Fruit fly (Drosophila melanogaster) Kc167 (cell line): Measurements from ENCODE around the gene Prosbeta4R2.

Experiments used
- Myc ChIP-seq: fragments of >200 bp; optimal IDR thresholded peaks from 2 replicates; lab custom pipeline; 2017; ENCODE audit warnings: missing external identifiers
- Sin3A ChIP-seq: fragments of >200 bp; optimal IDR thresholded peaks from 2 replicates; lab custom pipeline; 2018; ENCODE audit warnings: missing external identifiers
- h ChIP-seq: fragments of >200 bp; optimal IDR thresholded peaks from 3 replicates; lab custom pipeline; 2018; ENCODE audit warnings: missing external identifiers
- insv ChIP-seq: fragments of >200 bp; optimal IDR thresholded peaks from 3 replicates; lab custom pipeline; 2018; ENCODE audit warnings: missing external identifiers
- psq ChIP-seq: fragments of >200 bp; optimal IDR thresholded peaks from 2 replicates; lab custom pipeline; 2017; ENCODE audit warnings: missing external identifiers
- ttk ChIP-seq: sonication (Bioruptor generic); optimal IDR thresholded peaks from 2 replicates; lab custom pipeline; 2017; ENCODE audit warnings: missing external identifiers

Gene Prosbeta4R2

dm6 chr2L:2652746-2653145, 2.4 kb upstream of the Prosbeta4R2 start, which contains the start of gene Prosbeta4R1:
Gene Prosbeta4R1, plus strand, starts transcription at chr2L:2653046.
- no peak for TF ChIP-seq ttk
- no peak for TF ChIP-seq Sin3A (lab: Kevin White, UChicago)
- TF ChIP-seq psq (lab: Kevin White, UChicago), result no peak
- no peak for TF ChIP-seq Myc
- no peak for TF ChIP-seq insv
- no peak for TF ChIP-seq h (lab: Kevin White, UChicago)

- TF ChIP-seq Sin3A (lab: Kevin White, UChicago) (no peak), h (lab: Kevin White, UChicago) (no peak), insv (no peak), psq (lab: Kevin White, UChicago) (no peak), Myc (no peak), ttk (no peak)
Measured at dm6 chr2L:2653749-2654148, 1.4 kb upstream of the Prosbeta4R2 start, which contains the start of gene Or23a. Gene Or23a, plus strand, starts transcription at chr2L:2654049.

- no peak for TF ChIP-seq Myc
- TF ChIP-seq ttk, result no peak
- no peak for TF ChIP-seq insv
- no peak for TF ChIP-seq psq (lab: Kevin White, UChicago)
- no peak for TF ChIP-seq Sin3A (lab: Kevin White, UChicago)
- TF ChIP-seq h (lab: Kevin White, UChicago), result no peak
Measured at dm6 chr2L:2664762-2665161, 9.6 kb downstream of the Prosbeta4R2 start, which contains the start of gene Trf4. Gene Trf4, plus strand, starts transcription at chr2L:2665062.

DNA sequence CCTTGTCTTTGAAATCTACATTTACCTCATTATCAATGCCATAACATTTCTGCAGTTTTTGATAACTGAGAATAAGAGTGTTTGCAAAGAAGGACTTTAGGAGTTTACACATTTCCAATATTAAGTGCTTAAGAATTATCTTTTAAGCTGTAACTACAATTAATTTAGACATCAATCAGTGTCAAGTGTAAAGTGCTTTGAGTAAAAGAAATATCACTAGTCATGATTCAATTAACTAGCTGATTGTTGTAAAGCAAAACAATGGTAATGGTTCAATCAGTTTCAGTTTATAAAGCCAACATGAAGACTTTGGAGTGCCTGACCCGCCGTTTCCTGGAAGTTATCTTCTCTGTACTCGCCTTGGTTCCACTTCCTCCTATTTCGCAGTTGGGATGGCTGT, 14.3 kb downstream of the Prosbeta4R2 start, which contains the start of gene Gr23a:
Gr23a (plus strand) TSS at position 301 of the 400 bp plus-strand sequence.
- TF ChIP-seq ttk, result no peak
- no peak for TF ChIP-seq Sin3A (lab: Kevin White, UChicago)
- TF ChIP-seq Myc, result no peak
- TF ChIP-seq insv, result no peak
- no peak for TF ChIP-seq h (lab: Kevin White, UChicago)
- no peak for TF ChIP-seq psq (lab: Kevin White, UChicago)

- TF ChIP-seq Sin3A (lab: Kevin White, UChicago) (no peak), Myc (no peak), psq (lab: Kevin White, UChicago) (no peak), insv (no peak), h (lab: Kevin White, UChicago) (no peak), ttk (no peak)
Measured at dm6 chr2L:2677553-2677952, 22.4 kb downstream of the Prosbeta4R2 start, which contains the start of gene Tmtc1. Gene Tmtc1, plus strand, starts transcription at chr2L:2677734.

- TF ChIP-seq Sin3A (lab: Kevin White, UChicago), result no peak
- no peak for TF ChIP-seq insv
- no peak for TF ChIP-seq ttk
- TF ChIP-seq h (lab: Kevin White, UChicago), result no peak
- TF ChIP-seq Myc, result no peak
- TF ChIP-seq psq (lab: Kevin White, UChicago), result no peak
Measured at dm6 chr2L:2696337-2696736, 41.1 kb downstream of the Prosbeta4R2 start, which contains the start of gene Trf5. Gene Trf5, minus strand, starts transcription at chr2L:2696437.
